Worm (Caenorhabditis elegans) whole organism, L1 larva: ENCODE data around the gene nape-1.

Experiments
- alr-1 ChIP-seq: fragments of 200-800 bp; sonication (Bioruptor generic); optimal IDR thresholded peaks from 2 replicates; lab custom pipeline; 2018; ENCODE audit warnings: borderline replicate concordance, mild to moderate bottlenecking, missing genetic modification characterization, missing compliant biosample characterization
- ceh-82 ChIP-seq, 3 experiments: fragments of 150-350 bp in 1 of 3; sonication (generic microtip) in 2 of 3; optimal IDR thresholded peaks; 2 replicates each; lab custom pipeline; 2014 to 2017; ENCODE audit warnings: missing biosample characterization in 3 of 3, missing genetic modification characterization in 3 of 3
- fkh-10 ChIP-seq: sonication (generic microtip); optimal IDR thresholded peaks from 2 replicates; lab custom pipeline; 2017; ENCODE audit warnings: missing biosample characterization, missing genetic modification reagents, missing genetic modification characterization
- fkh-8 ChIP-seq: sonication (generic microtip); optimal IDR thresholded peaks from 2 replicates; lab custom pipeline; 2016; ENCODE audit warnings: mild to moderate bottlenecking, missing genetic modification characterization, missing compliant biosample characterization
- fos-1 ChIP-seq: fragments of 150-350 bp; optimal IDR thresholded peaks from 2 replicates; lab custom pipeline; 2014; ENCODE audit warnings: missing biosample characterization, missing genetic modification characterization
- mab-9 ChIP-seq: fragments of 200-800 bp; sonication (Bioruptor generic); IDR thresholded peaks from 2 replicates; pipeline ENCODE4 v1.3.6; 2022; ENCODE audit warnings: missing genetic modification reagents, missing genetic modification characterization, missing compliant biosample characterization
- nhr-76 ChIP-seq: sonication (generic microtip); optimal IDR thresholded peaks from 2 replicates; lab custom pipeline; 2017; ENCODE audit warnings: missing biosample characterization, missing genetic modification characterization
- unc-62 ChIP-seq: fragments of 150-350 bp; optimal IDR thresholded peaks from 2 replicates; lab custom pipeline; 2014; ENCODE audit warnings: missing biosample characterization, missing genetic modification reagents, missing genetic modification characterization
- unc-86 ChIP-seq: sonication (generic microtip); optimal IDR thresholded peaks from 2 replicates; lab custom pipeline; 2016; ENCODE audit warnings: missing genetic modification characterization, missing compliant biosample characterization
- ztf-4 ChIP-seq: fragments of 150-350 bp; optimal IDR thresholded peaks from 2 replicates; lab custom pipeline; 2014; ENCODE audit warnings: missing biosample characterization, missing genetic modification characterization

ce11 chrIV:3725361-3725760, 15.3 kb downstream of the nape-1 start, which contains the start of gene Y37E11AM.2:
- no peak for TF ChIP-seq unc-62 (GFP tag; lab: Kevin White, UChicago)
- no peak for TF ChIP-seq unc-86 (tag; lab: Kevin White, UChicago)
- TF ChIP-seq nhr-76 (tag; lab: Kevin White, UChicago), result no peak
- no peak for TF ChIP-seq fkh-8 (tag; lab: Kevin White, UChicago)
- no peak for TF ChIP-seq ceh-82 (tag; optimal IDR thresholded peaks at IDR 0.05; lab: Kevin White, UChicago)
- no peak for TF ChIP-seq mab-9
- TF ChIP-seq fkh-10 (GFP tag; lab: Kevin White, UChicago), result no peak
- no peak for TF ChIP-seq ztf-4 (tag; lab: Kevin White, UChicago)
- TF ChIP-seq alr-1 (tag; lab: Kevin White, UChicago), result no peak
- no peak for TF ChIP-seq fos-1 (tag; lab: Kevin White, UChicago)
